Worm (Caenorhabditis elegans) whole organism, L1 larva: ENCODE results near the gene clc-8.

Experiments
- alr-1 ChIP-seq: fragments of 200-800 bp; sonication (Bioruptor generic); optimal IDR thresholded peaks from 2 replicates; lab custom pipeline; 2018; ENCODE audit warnings: borderline replicate concordance, mild to moderate bottlenecking, missing genetic modification characterization, missing compliant biosample characterization
- aly-2 ChIP-seq: fragments of 150-350 bp; optimal IDR thresholded peaks from 2 replicates; lab custom pipeline; 2014; ENCODE audit warnings: missing biosample characterization, missing genetic modification characterization
- ceh-8 ChIP-seq: fragments of 200-800 bp; sonication (Bioruptor generic); optimal IDR thresholded peaks from 2 replicates; lab custom pipeline; 2018; ENCODE audit warnings: mild to moderate bottlenecking, missing genetic modification characterization, moderate library complexity, missing compliant biosample characterization
- ceh-82 ChIP-seq, 3 experiments: fragments of 150-350 bp in 1 of 3; sonication (generic microtip) in 2 of 3; optimal IDR thresholded peaks; 2 replicates each; lab custom pipeline; 2014 to 2017; ENCODE audit warnings: missing biosample characterization in 3 of 3, missing genetic modification characterization in 3 of 3
- ces-1 ChIP-seq: fragments of 150-350 bp; optimal IDR thresholded peaks from 2 replicates; lab custom pipeline; 2014; ENCODE audit warnings: missing biosample characterization, missing genetic modification reagents, missing genetic modification characterization
- elt-2 ChIP-seq: sonication (generic microtip); optimal IDR thresholded peaks from 2 replicates; lab custom pipeline; 2016; ENCODE audit warnings: missing genetic modification characterization, mild to moderate bottlenecking, inconsistent platforms, missing compliant biosample characterization, missing genetic modification reagents
- elt-3 ChIP-seq, 6 experiments: fragments of 150-350 bp in 1 of 6; sonication (generic microtip); optimal IDR thresholded peaks; 2 replicates each; lab custom pipeline; 2017 to 2018; ENCODE audit warnings: missing biosample characterization in 6 of 6, missing genetic modification characterization in 6 of 6, inconsistent platforms in 1 of 6
- fos-1 ChIP-seq: fragments of 150-350 bp; optimal IDR thresholded peaks from 2 replicates; lab custom pipeline; 2014; ENCODE audit warnings: missing biosample characterization, missing genetic modification characterization
- grh-1 ChIP-seq: fragments of 200-800 bp; sonication (Bioruptor generic); IDR thresholded peaks from 2 replicates; pipeline ENCODE4 v1.3.6; 2022; ENCODE audit warnings: missing genetic modification reagents, missing genetic modification characterization, missing compliant biosample characterization
- irx-1 ChIP-seq: sonication (generic microtip); optimal IDR thresholded peaks from 2 replicates; lab custom pipeline; 2016; ENCODE audit warnings: missing genetic modification characterization, missing compliant biosample characterization
- isw-1 ChIP-seq: fragments of 200-800 bp; sonication (Bioruptor generic); IDR thresholded peaks from 2 replicates; pipeline ENCODE4 v1.3.6; 2022; ENCODE audit warnings: missing genetic modification characterization, missing compliant biosample characterization
- jun-1 ChIP-seq: fragments of 150-350 bp; optimal IDR thresholded peaks from 2 replicates; lab custom pipeline; 2014; ENCODE audit warnings: missing biosample characterization, missing genetic modification reagents, missing genetic modification characterization
- lin-13 ChIP-seq: fragments of 150-350 bp; optimal IDR thresholded peaks from 2 replicates; lab custom pipeline; 2014; ENCODE audit warnings: missing biosample characterization, missing genetic modification reagents, missing genetic modification characterization
- lin-14 ChIP-seq: fragments of 200-800 bp; sonication (Bioruptor generic); optimal IDR thresholded peaks from 2 replicates; lab custom pipeline; 2018; ENCODE audit warnings: mild to moderate bottlenecking, missing genetic modification characterization, moderate library complexity, missing compliant biosample characterization
- lin-15B ChIP-seq: fragments of 150-350 bp; sonication (generic microtip); optimal IDR thresholded peaks from 3 replicates; lab custom pipeline; 2014; ENCODE audit warnings: missing biosample characterization, missing genetic modification characterization
- lin-35 ChIP-seq, 2 experiments: fragments of 150-350 bp; optimal IDR thresholded peaks; 2 replicates each; lab custom pipeline; 2014; ENCODE audit warnings: missing biosample characterization in 2 of 2, missing genetic modification characterization in 2 of 2, missing genetic modification reagents in 2 of 2
- lin-39 ChIP-seq: fragments of 150-350 bp; optimal IDR thresholded peaks from 2 replicates; lab custom pipeline; 2014; ENCODE audit warnings: missing biosample characterization, missing genetic modification reagents, missing genetic modification characterization
- lir-3 ChIP-seq: sonication (generic microtip); optimal IDR thresholded peaks from 2 replicates; lab custom pipeline; 2016; ENCODE audit warnings: mild to moderate bottlenecking, missing genetic modification characterization, moderate library complexity, missing compliant biosample characterization; ENCODE audit not compliant: poor library complexity
- lsy-2 ChIP-seq, 2 experiments: fragments of 150-350 bp; optimal IDR thresholded peaks; 2 replicates each; lab custom pipeline; 2014; ENCODE audit warnings: missing biosample characterization in 2 of 2, missing genetic modification characterization in 2 of 2
- mdl-1 ChIP-seq, 2 experiments: fragments of 150-350 bp; optimal IDR thresholded peaks; 2 replicates each; lab custom pipeline; 2014 to 2017; ENCODE audit warnings: missing biosample characterization in 2 of 2, missing genetic modification characterization in 2 of 2, inconsistent platforms in 1 of 2
- mep-1 ChIP-seq: fragments of 150-350 bp; optimal IDR thresholded peaks from 2 replicates; lab custom pipeline; 2014; ENCODE audit warnings: missing biosample characterization, missing genetic modification characterization
- nhr-11 ChIP-seq: fragments of 150-350 bp; optimal IDR thresholded peaks from 2 replicates; lab custom pipeline; 2014; ENCODE audit warnings: missing biosample characterization, missing genetic modification characterization
- nhr-19 ChIP-seq: fragments of 200-800 bp; sonication (Bioruptor generic); conservative IDR thresholded peaks from 2 replicates; pipeline ENCODE4 v1.3.6; 2022; ENCODE audit warnings: missing genetic modification characterization, missing compliant biosample characterization
- nhr-20 ChIP-seq: sonication (generic microtip); optimal IDR thresholded peaks from 2 replicates; lab custom pipeline; 2016; ENCODE audit warnings: mild to moderate bottlenecking, missing genetic modification characterization, missing compliant biosample characterization
- nhr-237 ChIP-seq: fragments of 150-350 bp; optimal IDR thresholded peaks from 2 replicates; lab custom pipeline; 2014; ENCODE audit warnings: missing biosample characterization, missing genetic modification characterization
- nhr-47 ChIP-seq: sonication (generic microtip); optimal IDR thresholded peaks from 2 replicates; lab custom pipeline; 2016; ENCODE audit warnings: mild to moderate bottlenecking, missing genetic modification characterization, moderate library complexity, missing compliant biosample characterization
- nhr-71 ChIP-seq: sonication (generic microtip); optimal IDR thresholded peaks from 2 replicates; lab custom pipeline; 2016; ENCODE audit warnings: mild to moderate bottlenecking, missing genetic modification characterization, moderate library complexity, missing compliant biosample characterization
- nhr-76 ChIP-seq: sonication (generic microtip); optimal IDR thresholded peaks from 2 replicates; lab custom pipeline; 2017; ENCODE audit warnings: missing biosample characterization, missing genetic modification characterization
- nhr-84 ChIP-seq: sonication (generic microtip); optimal IDR thresholded peaks from 2 replicates; lab custom pipeline; 2017; ENCODE audit warnings: missing biosample characterization, missing genetic modification characterization
- nhr-90 ChIP-seq: sonication (generic microtip); optimal IDR thresholded peaks from 2 replicates; lab custom pipeline; 2016; ENCODE audit warnings: mild to moderate bottlenecking, missing genetic modification characterization, missing compliant biosample characterization; ENCODE audit not compliant: poor library complexity
- pqm-1 ChIP-seq: sonication (generic microtip); optimal IDR thresholded peaks from 3 replicates; lab custom pipeline; 2017; ENCODE audit warnings: missing biosample characterization, missing genetic modification characterization
- sptf-1 ChIP-seq: fragments of 150-350 bp; optimal IDR thresholded peaks from 2 replicates; lab custom pipeline; 2014; ENCODE audit warnings: missing biosample characterization, missing genetic modification characterization
- sup-37 ChIP-seq: fragments of 200-800 bp; sonication (Bioruptor generic); optimal IDR thresholded peaks from 2 replicates; lab custom pipeline; 2018; ENCODE audit warnings: mild to moderate bottlenecking, missing genetic modification characterization, missing compliant biosample characterization
- tlp-1 ChIP-seq: fragments of 150-350 bp; optimal IDR thresholded peaks from 2 replicates; lab custom pipeline; 2014; ENCODE audit warnings: missing biosample characterization, missing genetic modification characterization
- unc-30 ChIP-seq: sonication (generic microtip); optimal IDR thresholded peaks from 2 replicates; lab custom pipeline; 2017; ENCODE audit warnings: missing biosample characterization, missing genetic modification characterization
- unc-62 ChIP-seq: fragments of 150-350 bp; optimal IDR thresholded peaks from 2 replicates; lab custom pipeline; 2014; ENCODE audit warnings: missing biosample characterization, missing genetic modification reagents, missing genetic modification characterization
- unc-86 ChIP-seq: sonication (generic microtip); optimal IDR thresholded peaks from 2 replicates; lab custom pipeline; 2016; ENCODE audit warnings: missing genetic modification characterization, missing compliant biosample characterization
- unc-98 ChIP-seq: fragments of 200-800 bp; sonication (Bioruptor generic); IDR thresholded peaks from 2 replicates; pipeline ENCODE4 v1.3.6; 2022; ENCODE audit warnings: missing genetic modification characterization, missing compliant biosample characterization
- vab-15 ChIP-seq: sonication (generic microtip); optimal IDR thresholded peaks from 2 replicates; lab custom pipeline; 2017; ENCODE audit warnings: missing genotype, mild to moderate bottlenecking, missing genetic modification characterization, missing compliant biosample characterization
- xbp-1 ChIP-seq: sonication (generic microtip); optimal IDR thresholded peaks from 2 replicates; lab custom pipeline; 2016; ENCODE audit warnings: missing genetic modification characterization, missing compliant biosample characterization
- zip-4 ChIP-seq: fragments of 200-800 bp; sonication (Bioruptor generic); optimal IDR thresholded peaks from 2 replicates; lab custom pipeline; 2018; ENCODE audit warnings: mild to moderate bottlenecking, missing genetic modification characterization, moderate library complexity, missing compliant biosample characterization
- ztf-11 ChIP-seq, 2 experiments: sonication (generic microtip); optimal IDR thresholded peaks; 2 replicates each; lab custom pipeline; 2016 to 2017; ENCODE audit warnings: missing genetic modification characterization in 2 of 2, missing biosample characterization in 1 of 2, missing compliant biosample characterization in 1 of 2

Gene clc-8

DNA sequence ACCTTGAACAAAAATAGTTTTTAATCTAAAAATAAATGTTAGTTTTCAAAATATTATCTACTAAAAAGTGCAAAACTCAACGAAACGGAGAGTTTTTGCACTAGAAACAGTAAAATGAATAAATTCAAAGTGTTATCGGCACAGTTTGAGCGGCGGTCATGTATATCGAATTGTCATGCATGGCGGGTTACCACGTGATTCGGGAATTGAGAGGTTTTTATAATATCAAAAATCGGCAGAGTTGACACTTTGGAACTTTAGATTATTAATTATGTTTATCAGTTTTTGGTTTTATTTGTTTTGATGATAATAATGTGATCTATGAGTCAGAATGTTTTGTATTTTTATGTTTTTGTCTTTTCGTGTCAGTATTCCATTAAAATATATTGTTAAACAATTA, 19.4 kb downstream of the clc-8 start (continued):
- TF ChIP-seq fos-1 (tag; lab: Kevin White, UChicago) = no peak
- TF ChIP-seq grh-1 = no peak
- no peak for TF ChIP-seq ceh-8
- TF ChIP-seq aly-2 (tag; lab: Kevin White, UChicago) = no peak
- no peak for TF ChIP-seq sup-37 (GFP tag; lab: Kevin White, UChicago)
- TF ChIP-seq alr-1 = no peak
- TF ChIP-seq nhr-90 = peak; percentile 36
- no peak for TF ChIP-seq lin-13 (GFP tag; lab: Kevin White, UChicago)
- no peak for TF ChIP-seq nhr-11
- no peak for TF ChIP-seq unc-98
- no peak for TF ChIP-seq mep-1 (tag; lab: Kevin White, UChicago)
- no peak for TF ChIP-seq nhr-84
- TF ChIP-seq sptf-1 (tag; lab: Kevin White, UChicago) = no peak
- no peak for TF ChIP-seq nhr-237 (tag; lab: Kevin White, UChicago)
- no peak for TF ChIP-seq isw-1
- no peak for TF ChIP-seq pqm-1
- no peak for TF ChIP-seq nhr-47 (tag; lab: Kevin White, UChicago)
- no peak for TF ChIP-seq lin-39 (tag; lab: Kevin White, UChicago)
- TF ChIP-seq nhr-19 = no peak
- TF ChIP-seq ceh-82 (tag; optimal IDR thresholded peaks at IDR 0.05; lab: Kevin White, UChicago) = no peak
- TF ChIP-seq unc-86 (tag; lab: Kevin White, UChicago) = no peak
- TF ChIP-seq ztf-11 (tag; optimal IDR thresholded peaks at IDR 0.05; lab: Kevin White, UChicago) = no peak
- TF ChIP-seq nhr-76 (tag; lab: Kevin White, UChicago) = no peak
- TF ChIP-seq mdl-1 (tag; optimal IDR thresholded peaks at IDR 0.05; lab: Kevin White, UChicago) = peak in 1 of 2 experiments; percentile 53
- TF ChIP-seq, all 84 proteins: peak for 9

ce11 chrIV:14414200-14414599, 20.3 kb downstream of the clc-8 start:
- no peak for TF ChIP-seq xbp-1 (tag; lab: Kevin White, UChicago)
- TF ChIP-seq elt-3 (tag; optimal IDR thresholded peaks at IDR 0.05; lab: Kevin White, UChicago) = peak in 5 of 6 experiments; percentile 85 to 96 (median 94)
- TF ChIP-seq irx-1 (tag; lab: Kevin White, UChicago) = no peak
- peak; percentile 49 for TF ChIP-seq nhr-90
- TF ChIP-seq lin-14 = no peak
- peak; percentile 33 for TF ChIP-seq nhr-20
- peak; percentile 87 for TF ChIP-seq pqm-1
- peak; percentile 42 for TF ChIP-seq jun-1 (tag; lab: Kevin White, UChicago)
- TF ChIP-seq mdl-1 (tag; optimal IDR thresholded peaks at IDR 0.05; lab: Kevin White, UChicago) = peak in 1 of 2 experiments; percentile 8
- peak in 1 of 2 experiments; percentile 4 for TF ChIP-seq lsy-2 (tag; optimal IDR thresholded peaks at IDR 0.05; lab: Kevin White, UChicago)
- no peak for TF ChIP-seq unc-86 (tag; lab: Kevin White, UChicago)
- TF ChIP-seq lin-35 (GFP tag; optimal IDR thresholded peaks at IDR 0.05; lab: Kevin White, UChicago) = peak in 1 of 2 experiments; percentile 50
- no peak for TF ChIP-seq lir-3 (tag; lab: Kevin White, UChicago)
- no peak for TF ChIP-seq unc-30 (tag; lab: Kevin White, UChicago)
- TF ChIP-seq ces-1 (GFP tag; lab: Kevin White, UChicago) = no peak
- peak; percentile 85 for TF ChIP-seq tlp-1 (tag; lab: Kevin White, UChicago)
- no peak for TF ChIP-seq lin-39 (tag; lab: Kevin White, UChicago)
- no peak for TF ChIP-seq vab-15 (tag; lab: Kevin White, UChicago)
- TF ChIP-seq zip-4 (GFP tag; lab: Kevin White, UChicago) = no peak
- no peak for TF ChIP-seq unc-62 (GFP tag; lab: Kevin White, UChicago)
- TF ChIP-seq nhr-71 = peak; percentile 29
- no peak for TF ChIP-seq lin-15B
- peak; percentile 99 for TF ChIP-seq elt-2 (tag; lab: Kevin White, UChicago)
